Fruit fly (Drosophila melanogaster) whole organism, adult: Measurements from ENCODE around the gene CG2961.
A peak's percentile ranks its signal among the peaks of the same experiment; 100 is the strongest.

Experiments
- CG11617 ChIP-seq: fragments of 200-800 bp; sonication (Bioruptor generic); optimal IDR thresholded peaks from 2 replicates; lab custom pipeline; 2017; ENCODE audit warnings: mild to moderate bottlenecking, missing biosample characterization, missing genetic modification reagents, missing genetic modification characterization
- CG12768 ChIP-seq: fragments of 200-800 bp; sonication (Bioruptor generic); optimal IDR thresholded peaks from 2 replicates; lab custom pipeline; 2017; ENCODE audit warnings: missing biosample characterization, missing genetic modification characterization, mild to moderate bottlenecking, moderate library complexity, missing genetic modification reagents
- CG14711 ChIP-seq: fragments of 200-800 bp; sonication (Bioruptor generic); optimal IDR thresholded peaks from 2 replicates; lab custom pipeline; 2018; ENCODE audit warnings: missing biosample characterization, mild to moderate bottlenecking, missing genetic modification characterization, moderate library complexity
- CG1620 ChIP-seq: fragments of 200-800 bp; sonication (Bioruptor generic); optimal IDR thresholded peaks from 2 replicates; lab custom pipeline; 2016; ENCODE audit warnings: missing biosample characterization, missing genetic modification characterization
- CG33017 ChIP-seq: fragments of 200-800 bp; sonication (Bioruptor generic); optimal IDR thresholded peaks from 2 replicates; lab custom pipeline; 2018; ENCODE audit warnings: missing biosample characterization, mild to moderate bottlenecking, missing genetic modification characterization, moderate library complexity
- CG5204 ChIP-seq: fragments of 200-800 bp; sonication (Bioruptor generic); optimal IDR thresholded peaks from 2 replicates; lab custom pipeline; 2016; ENCODE audit warnings: missing biosample characterization, missing genetic modification characterization
- CG7045 ChIP-seq: fragments of 200-800 bp; sonication (Bioruptor generic); optimal IDR thresholded peaks from 2 replicates; lab custom pipeline; 2017; ENCODE audit warnings: missing biosample characterization, mild to moderate bottlenecking, missing genetic modification characterization
- CG7101 ChIP-seq: fragments of 200-800 bp; sonication (Bioruptor generic); optimal IDR thresholded peaks from 2 replicates; lab custom pipeline; 2018; ENCODE audit warnings: missing biosample characterization, mild to moderate bottlenecking, missing genetic modification characterization, moderate library complexity
- Clk ChIP-seq: fragments of 200-800 bp; sonication (Bioruptor generic); optimal IDR thresholded peaks from 2 replicates; lab custom pipeline; 2017; ENCODE audit warnings: missing biosample characterization, missing genetic modification characterization
- Crg-1 ChIP-seq: fragments of 200-800 bp; sonication (Bioruptor generic); optimal IDR thresholded peaks from 2 replicates; lab custom pipeline; 2016; ENCODE audit warnings: missing biosample characterization, missing genetic modification characterization
- Hr96 ChIP-seq: fragments of 200-800 bp; sonication (Bioruptor generic); optimal IDR thresholded peaks from 2 replicates; lab custom pipeline; 2016; ENCODE audit warnings: missing biosample characterization, missing genetic modification characterization
- Mnt ChIP-seq: fragments of 200-800 bp; sonication (Bioruptor generic); optimal IDR thresholded peaks from 2 replicates; lab custom pipeline; 2016; ENCODE audit warnings: missing biosample characterization, mild to moderate bottlenecking, missing genetic modification characterization
- bab1 ChIP-seq: fragments of 200-800 bp; sonication (Bioruptor generic); optimal IDR thresholded peaks from 3 replicates; lab custom pipeline; 2019; ENCODE audit warnings: missing biosample characterization, mild to moderate bottlenecking, missing genetic modification characterization, moderate library complexity
- cic ChIP-seq: fragments of 200-800 bp; sonication (Bioruptor generic); optimal IDR thresholded peaks from 2 replicates; lab custom pipeline; 2017; ENCODE audit warnings: missing biosample characterization, mild to moderate bottlenecking, missing genetic modification characterization, moderate library complexity
- cnc ChIP-seq, 2 experiments: fragments of >200 bp; optimal IDR thresholded peaks; 2 replicates each; lab custom pipeline; 2017
- kay ChIP-seq: fragments of 200-800 bp; sonication (Bioruptor generic); peaks from one replicate; lab custom pipeline; 2016; ENCODE audit warnings: missing biosample characterization, missing genetic modification characterization, borderline replicate concordance
- ovo ChIP-seq: fragments of 200-800 bp; sonication (Bioruptor generic); optimal IDR thresholded peaks from 2 replicates; lab custom pipeline; 2016; ENCODE audit warnings: missing biosample characterization, missing genetic modification characterization
- pad ChIP-seq: fragments of 200-800 bp; sonication (Bioruptor generic); optimal IDR thresholded peaks from 3 replicates; lab custom pipeline; 2017; ENCODE audit warnings: missing biosample characterization, missing genetic modification characterization, mild to moderate bottlenecking, moderate library complexity, missing genetic modification reagents
- tj ChIP-seq: fragments of 200-800 bp; sonication (Bioruptor generic); optimal IDR thresholded peaks from 3 replicates; lab custom pipeline; 2017; ENCODE audit warnings: missing biosample characterization, mild to moderate bottlenecking, missing genetic modification characterization, moderate library complexity
- toe ChIP-seq: fragments of 200-800 bp; sonication (Bioruptor generic); optimal IDR thresholded peaks from 2 replicates; lab custom pipeline; 2016; ENCODE audit warnings: missing biosample characterization, missing genetic modification characterization

CG2961 gene

dm6 chrX:10219039-10219438 lies 13.8 kb downstream of the CG2961 start, which contains the start of gene CG15308:
Gene CG15308 (minus strand): TSS chrX:10219139.
- TF ChIP-seq tj (GFP tag; lab: Kevin White, UChicago) (no peak), pad (no peak), bab1 (GFP tag; lab: Kevin White, UChicago) (no peak), Clk (GFP tag; lab: Kevin White, UChicago) (no peak), cic (GFP tag; lab: Kevin White, UChicago) (no peak), ovo (no peak), CG7101 (tag; lab: Kevin White, UChicago) (no peak), kay (GFP tag; lab: Kevin White, UChicago) (no peak), CG7045 (GFP tag; lab: Kevin White, UChicago) (no peak), CG11617 (GFP tag; lab: Kevin White, UChicago) (no peak), CG14711 (tag; lab: Kevin White, UChicago) (no peak), cnc (optimal IDR thresholded peaks at IDR 0.05; lab: Kevin White, UChicago) (no peak), CG5204 (no peak), CG1620 (no peak), toe (GFP tag; lab: Kevin White, UChicago) (no peak), Mnt (GFP tag; lab: Kevin White, UChicago) (no peak), Hr96 (GFP tag; lab: Kevin White, UChicago) (no peak), CG12768 (no peak), CG33017 (no peak)

DNA sequence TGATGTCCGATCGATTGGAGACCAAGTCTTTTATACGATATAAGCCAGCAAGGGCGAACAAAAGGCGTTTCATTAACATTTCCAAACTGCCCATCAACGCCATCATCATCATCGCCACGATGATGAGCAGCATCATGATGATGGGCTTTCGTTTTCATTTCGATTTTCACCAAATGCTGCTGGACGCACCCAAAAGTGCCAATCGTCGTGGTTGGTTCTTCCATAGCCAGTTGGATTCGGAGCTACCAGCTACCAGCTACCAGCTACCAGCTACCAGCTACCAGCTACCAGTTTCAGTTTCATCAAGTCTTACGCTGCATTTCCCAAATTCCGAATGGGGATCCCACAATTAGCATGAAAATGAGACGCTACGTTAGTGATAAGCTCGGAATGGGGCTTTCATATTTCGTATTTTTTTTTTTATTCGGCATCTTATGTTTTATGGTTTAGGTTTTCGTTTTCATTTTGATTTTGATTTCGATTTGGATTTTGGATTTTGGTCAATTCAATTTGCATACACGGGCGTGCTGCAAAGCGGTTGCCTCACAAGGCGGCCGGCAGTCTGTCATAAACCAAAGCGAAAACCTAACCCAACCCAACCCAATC lies 16.1 kb downstream of the CG2961 start, which contains the start of gene CG2962:
Gene CG2962, minus strand, starts transcription at position 9 of the 606 bp plus-strand sequence.
- TF ChIP-seq CG11617 (GFP tag; lab: Kevin White, UChicago) (no peak), cnc (optimal IDR thresholded peaks at IDR 0.05; lab: Kevin White, UChicago) (no peak), CG7101 (tag; lab: Kevin White, UChicago) (no peak), CG7045 (GFP tag; lab: Kevin White, UChicago) (no peak), CG5204 (no peak), pad (no peak), bab1 (GFP tag; lab: Kevin White, UChicago) (no peak), toe (GFP tag; lab: Kevin White, UChicago) (no peak), CG14711 (tag; lab: Kevin White, UChicago) (no peak), CG12768 (no peak), ovo (no peak), kay (GFP tag; lab: Kevin White, UChicago) (no peak), CG33017 (no peak), cic (GFP tag; lab: Kevin White, UChicago) (no peak), Crg-1 (GFP tag; lab: Kevin White, UChicago) (no peak), Hr96 (GFP tag; lab: Kevin White, UChicago) (no peak), Mnt (GFP tag; lab: Kevin White, UChicago) (no peak), tj (GFP tag; lab: Kevin White, UChicago) (no peak), CG1620 (no peak)

dm6 chrX:10212687-10213329 lies 20.1 kb downstream of the CG2961 start, which contains the start of gene ATPsyndelta:
Gene ATPsyndelta (plus strand): TSS chrX:10212970.
- TF ChIP-seq tj (GFP tag; lab: Kevin White, UChicago) (no peak), CG14711 (tag; lab: Kevin White, UChicago) (peak; percentile 46), CG11617 (GFP tag; lab: Kevin White, UChicago) (no peak)

- TF ChIP-seq CG14711 (tag; lab: Kevin White, UChicago) (no peak), Crg-1 (GFP tag; lab: Kevin White, UChicago) (no peak), tj (GFP tag; lab: Kevin White, UChicago) (peak; percentile 28)
These were observed 20.8 kb downstream of the CG2961 start, which contains the start of gene Ypel for dm6 chrX:10212118-10212517. Gene Ypel (minus strand): TSS chrX:10212374.

DNA sequence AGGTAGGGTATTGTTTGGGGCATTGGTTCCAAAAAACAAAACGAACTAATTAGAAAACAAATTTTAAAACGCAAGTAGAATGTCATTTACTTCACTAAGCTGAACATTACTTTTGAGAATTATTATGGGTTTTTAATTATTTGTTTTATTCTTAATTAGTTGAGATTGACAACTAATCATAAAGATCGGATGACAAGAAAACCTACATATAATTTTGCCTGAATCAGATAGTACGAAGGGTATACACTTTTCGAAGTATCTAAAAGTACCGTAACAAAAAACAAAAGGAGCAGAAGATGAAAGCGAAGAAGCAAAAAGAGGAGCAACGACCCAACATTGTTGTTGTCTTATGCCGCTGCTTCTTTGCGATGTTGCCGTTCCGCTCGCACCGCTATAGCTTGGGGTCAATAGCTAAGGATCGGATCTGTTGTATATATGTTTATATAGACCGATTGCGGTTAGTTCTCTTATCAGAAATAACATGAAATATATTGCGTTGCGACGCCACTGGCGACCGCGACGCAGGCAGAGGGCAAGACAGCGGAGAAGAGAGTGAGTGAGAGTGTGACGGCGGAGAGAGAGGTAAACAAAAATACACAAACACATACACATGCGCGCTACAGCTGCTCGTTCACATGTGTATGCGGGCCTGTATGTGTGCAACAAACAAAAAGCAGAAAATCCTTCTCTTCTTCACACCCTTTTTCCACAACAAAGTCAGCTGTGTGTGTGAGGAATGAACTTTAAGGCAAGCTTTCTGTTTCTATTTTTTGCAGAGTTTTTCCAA lies 21.6 kb downstream of the CG2961 start:
- TF ChIP-seq CG7101 (tag; lab: Kevin White, UChicago) (peak; percentile 71), CG33017 (peak; percentile 9), kay (GFP tag; lab: Kevin White, UChicago) (peak; percentile 24), Hr96 (GFP tag; lab: Kevin White, UChicago) (no peak), CG5204 (peak; percentile 35), Mnt (GFP tag; lab: Kevin White, UChicago) (peak; percentile 61), ovo (no peak), bab1 (GFP tag; lab: Kevin White, UChicago) (peak; percentile 58), CG14711 (tag; lab: Kevin White, UChicago) (peak; percentile 66)

dm6 chrX:10210317-10210873 lies 22.5 kb downstream of the CG2961 start:
- TF ChIP-seq Crg-1 (GFP tag; lab: Kevin White, UChicago) (no peak), kay (GFP tag; lab: Kevin White, UChicago) (no peak), cic (GFP tag; lab: Kevin White, UChicago) (no peak), cnc (optimal IDR thresholded peaks at IDR 0.05; lab: Kevin White, UChicago) (no peak), CG7045 (GFP tag; lab: Kevin White, UChicago) (no peak), bab1 (GFP tag; lab: Kevin White, UChicago) (no peak), pad (peak; percentile 85), CG7101 (tag; lab: Kevin White, UChicago) (no peak), CG14711 (tag; lab: Kevin White, UChicago) (peak; percentile 38), toe (GFP tag; lab: Kevin White, UChicago) (no peak), CG5204 (no peak), Hr96 (GFP tag; lab: Kevin White, UChicago) (no peak), CG1620 (peak; percentile 35), ovo (peak; percentile 70), tj (GFP tag; lab: Kevin White, UChicago) (no peak), CG11617 (GFP tag; lab: Kevin White, UChicago) (no peak), CG33017 (no peak), Mnt (GFP tag; lab: Kevin White, UChicago) (no peak), Clk (GFP tag; lab: Kevin White, UChicago) (no peak), CG12768 (no peak)
